Fruit fly (Drosophila melanogaster): ENCODE data around the gene Eip75B.

Gene Eip75B

dm6 chr3L:17961608-17962007, 102.9 kb downstream of the Eip75B start:
- peak; percentile 67 for TF ChIP-seq h (GFP tag; optimal IDR thresholded peaks at IDR 0.05)
- peak; percentile 73 for TF ChIP-seq Hr83 (GFP tag; optimal IDR thresholded peaks at IDR 0.05; ENCODE audit: poor library complexity, severe bottlenecking)
- no peak for TF ChIP-seq pan (optimal IDR thresholded peaks at IDR 0.05)
- peak; percentile 86 for TF ChIP-seq Dif (GFP tag; optimal IDR thresholded peaks at IDR 0.05; ENCODE audit: partially characterized antibody)
- TF ChIP-seq dsf (GFP tag; optimal IDR thresholded peaks at IDR 0.05; ENCODE audit: borderline replicate concordance) = no peak
- TF ChIP-seq rgr (GFP tag; optimal IDR thresholded peaks at IDR 0.05) = peak; percentile 51
- no peak for TF ChIP-seq lola (GFP tag; optimal IDR thresholded peaks at IDR 0.05)
- TF ChIP-seq dl (GFP tag; optimal IDR thresholded peaks at IDR 0.05; ENCODE audit: insufficient read depth in 1 of 2, partially characterized antibody in 2 of 2) = peak; percentile 40 to 47
- no peak for TF ChIP-seq Mio (GFP tag; optimal IDR thresholded peaks at IDR 0.05)
- TF ChIP-seq GATAd (GFP tag; optimal IDR thresholded peaks at IDR 0.05) = no peak
- no peak for TF ChIP-seq sv (GFP tag; optimal IDR thresholded peaks at IDR 0.05)
- TF ChIP-seq Hnf4 (GFP tag; optimal IDR thresholded peaks at IDR 0.05) = peak; percentile 42
- peak; percentile 17 for TF ChIP-seq CG32264 (GFP tag; optimal IDR thresholded peaks at IDR 0.05)
- TF ChIP-seq brk (GFP tag; optimal IDR thresholded peaks at IDR 0.05) = no peak
- no peak for TF ChIP-seq Dfd (GFP tag; optimal IDR thresholded peaks at IDR 0.05)
- TF ChIP-seq psq (GFP tag; optimal IDR thresholded peaks at IDR 0.05) = peak; percentile 11
- no peak for TF ChIP-seq sage (GFP tag; optimal IDR thresholded peaks at IDR 0.05)
- no peak for TF ChIP-seq CG9705 (GFP tag; optimal IDR thresholded peaks at IDR 0.05)
- TF ChIP-seq ey (GFP tag; optimal IDR thresholded peaks at IDR 0.05) = no peak
- no peak for TF ChIP-seq Abd-B (GFP tag; optimal IDR thresholded peaks at IDR 0.05)
- peak; percentile 39 for TF ChIP-seq br (GFP tag; optimal IDR thresholded peaks at IDR 0.05)
- no peak for TF ChIP-seq Myc (optimal IDR thresholded peaks at IDR 0.05)
- TF ChIP-seq Rel (GFP tag; optimal IDR thresholded peaks at IDR 0.05) = no peak
- TF ChIP-seq Rel (tag; optimal IDR thresholded peaks at IDR 0.05) = peak; percentile 61
- TF ChIP-seq N (GFP tag; optimal IDR thresholded peaks at IDR 0.05) = no peak
- TF ChIP-seq OdsH (GFP tag; optimal IDR thresholded peaks at IDR 0.05) = peak; percentile 12
- TF ChIP-seq Hr78 (GFP tag; optimal IDR thresholded peaks at IDR 0.05) = no peak
- TF ChIP-seq Sp1 (GFP tag; optimal IDR thresholded peaks at IDR 0.05) = peak; percentile 40
- peak; percentile 48 for TF ChIP-seq Vsx2 (GFP tag; optimal IDR thresholded peaks at IDR 0.05; ENCODE audit: partially characterized antibody)
- TF ChIP-seq fru (GFP tag; optimal IDR thresholded peaks at IDR 0.05) = no peak
- TF ChIP-seq tai (GFP tag; optimal IDR thresholded peaks at IDR 0.05) = peak; percentile 3
- TF ChIP-seq Jra (GFP tag; optimal IDR thresholded peaks at IDR 0.05) = no peak
- peak; percentile 21 for TF ChIP-seq HLH106 (tag; optimal IDR thresholded peaks at IDR 0.05)

DNA sequence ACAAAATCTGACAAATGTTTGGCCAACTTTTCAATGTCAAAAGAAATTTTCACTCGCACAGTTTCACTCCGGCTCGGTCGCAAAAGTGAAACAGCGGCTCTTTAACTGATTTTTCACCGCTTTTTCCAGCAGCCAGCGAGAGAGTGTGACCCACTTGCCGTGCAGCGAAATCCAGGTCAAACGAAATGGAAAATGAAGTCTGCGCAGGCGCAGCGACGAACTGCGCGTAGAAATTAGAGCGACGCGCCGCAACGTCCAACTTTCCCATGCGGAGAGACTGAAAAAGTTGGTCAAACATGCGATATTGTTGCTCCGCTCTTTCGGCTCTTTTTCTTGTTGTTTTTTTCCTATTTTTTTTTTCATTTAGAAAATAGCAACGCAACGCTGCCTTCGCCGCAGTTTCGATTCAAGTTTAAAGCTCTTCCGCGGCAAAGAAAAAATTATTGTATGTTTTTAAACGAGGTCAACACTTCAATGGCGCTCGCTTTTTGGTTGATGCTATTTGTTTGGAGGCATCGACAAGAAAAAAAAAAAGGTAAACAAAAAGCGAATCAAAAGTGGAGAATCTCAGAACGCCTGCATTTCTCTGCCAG, 104.2 kb downstream of the Eip75B start:
- TF ChIP-seq OdsH (GFP tag; optimal IDR thresholded peaks at IDR 0.05) (no peak), brk (GFP tag; optimal IDR thresholded peaks at IDR 0.05) (peak; percentile 5)

DNA sequence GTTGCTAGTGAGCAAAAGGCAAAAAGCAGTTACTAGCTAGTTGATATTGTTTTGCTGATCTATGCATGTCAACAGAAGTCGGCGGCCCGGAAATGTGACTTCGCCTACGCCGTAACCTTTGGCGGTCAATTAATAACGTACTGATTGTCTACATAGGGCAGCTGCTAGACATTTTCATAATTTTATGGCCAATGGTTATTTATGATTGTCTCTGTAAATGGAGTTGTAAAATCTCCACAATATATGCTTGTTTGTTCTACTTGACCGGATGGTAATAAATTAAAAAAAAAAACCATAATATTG, 105.6 kb downstream of the Eip75B start:
- TF ChIP-seq lola (GFP tag; optimal IDR thresholded peaks at IDR 0.05) = no peak
- no peak for TF ChIP-seq Hnf4 (GFP tag; optimal IDR thresholded peaks at IDR 0.05)
- no peak for TF ChIP-seq Mio (GFP tag; optimal IDR thresholded peaks at IDR 0.05)
- TF ChIP-seq Dfd (GFP tag; optimal IDR thresholded peaks at IDR 0.05) = no peak

- TF ChIP-seq Rel (GFP tag; optimal IDR thresholded peaks at IDR 0.05) (peak; percentile 4), Rel (tag; optimal IDR thresholded peaks at IDR 0.05) (peak; percentile 21), sv (GFP tag; optimal IDR thresholded peaks at IDR 0.05) (no peak), Hr83 (GFP tag; optimal IDR thresholded peaks at IDR 0.05; ENCODE audit: poor library complexity, severe bottlenecking) (peak; percentile 13)
Observed at dm6 chr3L:17958231-17958976, 106.1 kb downstream of the Eip75B start.
